Fruit fly (Drosophila melanogaster): ENCODE data around the gene Mi-2.
A peak's percentile ranks its signal among the peaks of the same experiment; 100 is the strongest.

Mi-2 gene

dm6 chr3L:19910054-19910414, at the start of gene Mi-2, which contains the start of gene Prp3:
TSS of gene Mi-2 (minus strand) at chr3L:19910215.
TSS of gene Prp3 (plus strand) at chr3L:19910300.
- TF ChIP-seq CG8478 (optimal IDR thresholded peaks at IDR 0.05) (no peak), CTCF (optimal IDR thresholded peaks at IDR 0.05) (peak; percentile 47 to 52)

- TF ChIP-seq CG8478 (optimal IDR thresholded peaks at IDR 0.05): no peak
- no peak for TF ChIP-seq CTCF (optimal IDR thresholded peaks at IDR 0.05)
These were observed 45.7 kb upstream of the Mi-2 start, which contains the start of gene CG42263 for dm6 chr3L:19955699-19956098. TSS of gene CG42263 (minus strand) at chr3L:19955799.

dm6 chr3L:19954426-19954825, 44.4 kb upstream of the Mi-2 start, which contains the start of gene CG42654:
TSS of gene CG42654 (minus strand) at chr3L:19954526.
- no peak for TF ChIP-seq CTCF (optimal IDR thresholded peaks at IDR 0.05)
- TF ChIP-seq CG8478 (optimal IDR thresholded peaks at IDR 0.05): no peak

- TF ChIP-seq CG8478 (optimal IDR thresholded peaks at IDR 0.05): no peak
- TF ChIP-seq CTCF (optimal IDR thresholded peaks at IDR 0.05): no peak
These were observed 43.6 kb upstream of the Mi-2 start, which contains the start of gene CG42655 for dm6 chr3L:19953612-19954011. TSS of gene CG42655 (minus strand) at chr3L:19953712.

- no peak for TF ChIP-seq CG8478 (optimal IDR thresholded peaks at IDR 0.05)
- no peak for TF ChIP-seq CTCF (optimal IDR thresholded peaks at IDR 0.05)
These were observed 42.7 kb upstream of the Mi-2 start, which contains the start of gene CG33710 for dm6 chr3L:19952690-19953089. TSS of gene CG33710 (minus strand) at chr3L:19952790.

dm6 chr3L:19951868-19952267, 41.9 kb upstream of the Mi-2 start, which contains the start of gene CG34258:
TSS of gene CG34258 (minus strand) at chr3L:19951968.
- TF ChIP-seq CG8478 (optimal IDR thresholded peaks at IDR 0.05) (no peak), CTCF (optimal IDR thresholded peaks at IDR 0.05) (no peak)

dm6 chr3L:19951035-19951434, 41.0 kb upstream of the Mi-2 start, which contains the start of gene CG32219:
TSS of gene CG32219 (minus strand) at chr3L:19951135.
- TF ChIP-seq CG8478 (optimal IDR thresholded peaks at IDR 0.05) (no peak), CTCF (optimal IDR thresholded peaks at IDR 0.05) (no peak)

dm6 chr3L:19945469-19945868, 35.5 kb upstream of the Mi-2 start:
- no peak for TF ChIP-seq CG8478 (optimal IDR thresholded peaks at IDR 0.05)
- no peak for TF ChIP-seq CTCF (optimal IDR thresholded peaks at IDR 0.05)

dm6 chr3L:19941162-19941561, 31.1 kb upstream of the Mi-2 start:
- TF ChIP-seq CG8478 (optimal IDR thresholded peaks at IDR 0.05): no peak
- TF ChIP-seq CTCF (optimal IDR thresholded peaks at IDR 0.05): no peak

- TF ChIP-seq CG8478 (optimal IDR thresholded peaks at IDR 0.05) (no peak), CTCF (optimal IDR thresholded peaks at IDR 0.05) (no peak)
These were observed 30.3 kb upstream of the Mi-2 start for dm6 chr3L:19940349-19940748.

dm6 chr3L:19939024-19939423, 29.0 kb upstream of the Mi-2 start, which contains the start of gene Ac76E:
TSS of gene Ac76E (plus strand) at chr3L:19939287.
- TF ChIP-seq CTCF (optimal IDR thresholded peaks at IDR 0.05) (no peak), CG8478 (optimal IDR thresholded peaks at IDR 0.05) (no peak)

dm6 chr3L:19932917-19933316, 22.9 kb upstream of the Mi-2 start:
- no peak for TF ChIP-seq CTCF (optimal IDR thresholded peaks at IDR 0.05)
- TF ChIP-seq CG8478 (optimal IDR thresholded peaks at IDR 0.05): no peak

dm6 chr3L:19931391-19931790, 21.4 kb upstream of the Mi-2 start, which contains the start of gene CG46462:
TSS of gene CG46462 (plus strand) at chr3L:19931691.
- TF ChIP-seq CTCF (optimal IDR thresholded peaks at IDR 0.05): no peak
- no peak for TF ChIP-seq CG8478 (optimal IDR thresholded peaks at IDR 0.05)

dm6 chr3L:19929719-19930334, 19.8 kb upstream of the Mi-2 start:
- no peak for TF ChIP-seq CG8478 (optimal IDR thresholded peaks at IDR 0.05)
- TF ChIP-seq CTCF (optimal IDR thresholded peaks at IDR 0.05): no peak

dm6 chr3L:19929051-19929718, 19.2 kb upstream of the Mi-2 start:
- TF ChIP-seq CTCF (optimal IDR thresholded peaks at IDR 0.05): no peak
- no peak for TF ChIP-seq CG8478 (optimal IDR thresholded peaks at IDR 0.05)

Measured in S2 (cell line).